Worm (Caenorhabditis elegans): ENCODE results near the gene fis-1.

The fis-1 gene

DNA sequence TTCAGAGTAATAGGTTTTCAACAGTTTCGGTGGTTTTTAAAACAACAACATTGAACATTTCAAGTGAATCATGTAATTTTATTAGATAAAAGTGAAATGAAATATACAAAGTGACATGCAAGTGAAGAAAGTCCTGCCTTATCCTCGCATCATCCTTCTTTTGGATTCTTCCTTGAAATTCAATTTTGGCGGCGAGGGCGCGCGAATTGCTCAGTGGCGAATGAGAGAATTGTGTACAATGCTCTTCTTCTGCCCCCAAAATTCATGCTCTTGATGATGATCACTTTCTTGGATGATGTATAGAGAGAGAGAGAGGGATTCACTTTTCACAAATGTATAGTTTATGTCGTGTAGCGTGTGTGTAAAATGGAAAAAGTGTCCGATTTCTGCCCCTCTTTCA is 45.3 kb upstream of the fis-1 start:
- peak; percentile 3 for TF ChIP-seq nhr-23 (tag; optimal IDR thresholded peaks at IDR 0.05)
- TF ChIP-seq ZK546.5 (tag; optimal IDR thresholded peaks at IDR 0.05) = no peak
- no peak for TF ChIP-seq ceh-16 (tag; optimal IDR thresholded peaks at IDR 0.05)
- TF ChIP-seq unc-62 (GFP tag; optimal IDR thresholded peaks at IDR 0.05) = no peak
- TF ChIP-seq egl-27 (tag; optimal IDR thresholded peaks at IDR 0.05) = no peak
- no peak for TF ChIP-seq nhr-77 (tag; optimal IDR thresholded peaks at IDR 0.05)
- no peak for TF ChIP-seq lin-15B (tag; optimal IDR thresholded peaks at IDR 0.05)
- TF ChIP-seq elt-1 (tag; optimal IDR thresholded peaks at IDR 0.05) = no peak
- peak; percentile 86 for TF ChIP-seq fkh-10 (GFP tag; optimal IDR thresholded peaks at IDR 0.05)
- no peak for TF ChIP-seq fkh-2 (tag; optimal IDR thresholded peaks at IDR 0.05)
- no peak for TF ChIP-seq nhr-76 (tag; optimal IDR thresholded peaks at IDR 0.05)
- TF ChIP-seq mdl-1 (tag; optimal IDR thresholded peaks at IDR 0.05) = no peak
- no peak for TF ChIP-seq ceh-82 (tag; optimal IDR thresholded peaks at IDR 0.05)
- peak; percentile 26 for TF ChIP-seq nhr-43 (tag; optimal IDR thresholded peaks at IDR 0.05; ENCODE audit: poor library complexity, severe bottlenecking)
- no peak for TF ChIP-seq elt-2 (tag; optimal IDR thresholded peaks at IDR 0.05)
- peak; percentile 74 for TF ChIP-seq ama-1 (optimal IDR thresholded peaks at IDR 0.05)
- TF ChIP-seq lsy-12 (tag; optimal IDR thresholded peaks at IDR 0.05) = no peak
- TF ChIP-seq ceh-28 (tag; optimal IDR thresholded peaks at IDR 0.05) = no peak

DNA sequence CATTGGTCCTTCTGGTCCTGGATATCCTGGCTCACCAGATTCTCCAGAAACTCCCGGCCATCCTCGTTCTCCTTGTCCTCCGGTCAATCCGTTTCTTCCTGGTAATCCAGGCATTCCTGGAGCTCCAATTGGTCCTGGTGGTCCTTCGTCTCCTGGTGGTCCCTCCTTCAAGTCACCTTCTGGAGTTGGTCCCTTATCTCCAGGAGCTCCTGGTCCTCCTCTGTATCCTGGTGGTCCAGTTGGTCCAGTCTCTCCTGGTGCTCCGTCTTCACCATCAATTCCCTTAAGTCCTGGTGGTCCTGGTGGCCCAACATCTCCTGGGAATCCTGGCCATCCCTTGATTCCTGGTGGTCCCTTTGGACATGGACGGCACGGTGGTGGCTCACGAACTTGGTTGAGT is 44.4 kb upstream of the fis-1 start:
- TF ChIP-seq nhr-43 (tag; optimal IDR thresholded peaks at IDR 0.05; ENCODE audit: poor library complexity, severe bottlenecking) = no peak
- no peak for TF ChIP-seq tbx-2 (tag; optimal IDR thresholded peaks at IDR 0.05)
- TF ChIP-seq ceh-28 (tag; optimal IDR thresholded peaks at IDR 0.05) = no peak
- no peak for TF ChIP-seq lin-39 (tag; optimal IDR thresholded peaks at IDR 0.05)
- TF ChIP-seq unc-39 (tag; optimal IDR thresholded peaks at IDR 0.05) = no peak
- no peak for TF ChIP-seq lsy-12 (tag; optimal IDR thresholded peaks at IDR 0.05)
- no peak for TF ChIP-seq nhr-25 (tag; optimal IDR thresholded peaks at IDR 0.05)
- TF ChIP-seq nhr-28 (tag; optimal IDR thresholded peaks at IDR 0.05) = no peak
- TF ChIP-seq egl-5 (tag; optimal IDR thresholded peaks at IDR 0.05) = no peak
- TF ChIP-seq fos-1 (tag; optimal IDR thresholded peaks at IDR 0.05) = no peak
- TF ChIP-seq nhr-12 (tag; optimal IDR thresholded peaks at IDR 0.05) = no peak
- TF ChIP-seq aly-2 (tag; optimal IDR thresholded peaks at IDR 0.05) = no peak

DNA sequence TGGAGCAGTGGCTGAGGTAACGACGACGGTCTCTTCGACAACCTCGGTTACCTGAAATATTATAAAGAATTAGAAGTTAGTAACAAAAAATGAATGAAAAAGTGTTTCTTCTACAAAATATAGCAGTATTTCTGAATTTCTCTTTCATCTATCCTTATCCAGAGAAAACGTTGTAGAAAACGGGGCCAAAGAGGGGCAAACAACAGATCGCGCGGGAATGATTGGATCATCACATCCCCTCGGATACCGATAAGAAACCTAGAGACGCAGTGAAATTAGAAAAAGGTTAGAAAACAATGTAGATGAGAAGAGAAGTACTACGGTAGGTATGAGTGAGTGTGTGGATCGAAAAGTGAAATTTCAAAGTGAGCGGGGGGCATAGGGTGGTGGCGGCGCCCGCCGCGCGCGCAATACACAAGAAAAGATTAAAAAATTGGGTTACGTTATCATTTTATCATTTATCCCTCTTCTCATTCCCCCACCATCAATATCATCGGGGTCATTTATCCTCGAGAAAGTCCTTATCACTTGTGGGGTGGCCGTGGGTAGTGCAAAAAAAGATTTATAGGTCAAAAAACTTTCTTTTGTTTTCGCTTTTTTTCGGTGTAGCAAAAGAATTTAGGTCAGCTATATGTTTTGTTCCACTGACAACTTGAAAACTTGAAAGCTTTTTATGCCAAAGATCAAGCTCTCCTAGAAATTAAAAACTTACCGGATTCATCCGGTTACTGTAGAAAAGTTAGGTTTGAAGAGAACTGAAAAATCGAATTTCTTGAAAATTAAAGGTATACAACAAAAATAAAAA is 42.6 kb upstream of the fis-1 start, which contains the start of the genes dpy-10 and T14B4.19:
Gene dpy-10 (minus strand): TSS at position 51 of the 805 bp plus-strand sequence.
Gene T14B4.19 (minus strand): TSS at position 755 of the 805 bp plus-strand sequence.
- TF ChIP-seq lsy-12 (tag; optimal IDR thresholded peaks at IDR 0.05) (peak; percentile 6), aly-2 (tag; optimal IDR thresholded peaks at IDR 0.05) (no peak), nhr-237 (tag; optimal IDR thresholded peaks at IDR 0.05) (no peak), nhr-43 (tag; optimal IDR thresholded peaks at IDR 0.05; ENCODE audit: poor library complexity, severe bottlenecking) (peak; percentile 75), nhr-28 (tag; optimal IDR thresholded peaks at IDR 0.05) (no peak), mml-1 (tag; optimal IDR thresholded peaks at IDR 0.05) (no peak), nhr-23 (tag; optimal IDR thresholded peaks at IDR 0.05) (peak; percentile 96), elt-3 (tag; optimal IDR thresholded peaks at IDR 0.05) (peak in 2 of 3 experiments; percentile 18 to 85)

DNA sequence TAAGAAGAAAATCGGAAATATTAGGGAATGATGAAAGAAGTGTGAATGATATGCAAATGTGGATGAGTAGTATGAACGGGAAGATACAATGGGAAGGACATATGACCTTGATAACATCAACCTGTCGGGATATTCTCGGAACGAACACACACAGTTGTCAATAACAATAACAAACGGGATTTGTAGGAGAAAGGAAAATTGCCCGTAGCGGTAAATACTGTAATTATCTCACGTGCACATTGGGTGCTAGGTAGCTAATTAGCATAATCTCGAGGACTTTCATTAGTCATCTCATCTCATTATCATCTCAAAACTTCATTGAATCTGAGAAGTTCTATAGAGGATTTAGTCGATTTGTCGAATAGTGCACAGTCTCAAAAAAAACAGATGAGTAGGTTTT is 42.0 kb upstream of the fis-1 start:
- TF ChIP-seq lin-39 (tag; optimal IDR thresholded peaks at IDR 0.05) = no peak
- TF ChIP-seq ceh-28 (tag; optimal IDR thresholded peaks at IDR 0.05) = no peak
- TF ChIP-seq nhr-12 (tag; optimal IDR thresholded peaks at IDR 0.05) = no peak
- TF ChIP-seq mml-1 (tag; optimal IDR thresholded peaks at IDR 0.05) = no peak
- no peak for TF ChIP-seq nhr-23 (tag; optimal IDR thresholded peaks at IDR 0.05)
- TF ChIP-seq ztf-11 (tag; optimal IDR thresholded peaks at IDR 0.05) = no peak
- TF ChIP-seq nfya-1 (tag; optimal IDR thresholded peaks at IDR 0.05; ENCODE audit: insufficient read depth) = no peak
- no peak for TF ChIP-seq eor-1 (tag; optimal IDR thresholded peaks at IDR 0.05)
- TF ChIP-seq elt-1 (tag; optimal IDR thresholded peaks at IDR 0.05) = no peak
